Fruit fly (Drosophila melanogaster): Measurements from ENCODE around the gene CG7065.

- TF ChIP-seq CG9948 (tag; optimal IDR thresholded peaks at IDR 0.05) (no peak), Pif1A (GFP tag; optimal IDR thresholded peaks at IDR 0.05) (no peak), Ets98B (GFP tag; IDR thresholded peaks at IDR 0.05) (no peak), CG10348 (GFP tag; IDR thresholded peaks at IDR 0.05) (no peak), CG14655 (GFP tag; optimal IDR thresholded peaks at IDR 0.05) (no peak), D1 (tag; optimal IDR thresholded peaks at IDR 0.05) (no peak), gl (tag; optimal IDR thresholded peaks at IDR 0.05) (no peak)
These were observed 16.1 kb downstream of the CG7065 start, which contains the start of the genes Ost48 and Dlip1 for dm6 chrX:9158366-9158765.

Data from whole organism, pupa.